Fruit fly (Drosophila melanogaster): ENCODE data around the gene CG12375.
A peak's percentile ranks its signal among the peaks of the same experiment; 100 is the strongest.

Gene CG12375

DNA sequence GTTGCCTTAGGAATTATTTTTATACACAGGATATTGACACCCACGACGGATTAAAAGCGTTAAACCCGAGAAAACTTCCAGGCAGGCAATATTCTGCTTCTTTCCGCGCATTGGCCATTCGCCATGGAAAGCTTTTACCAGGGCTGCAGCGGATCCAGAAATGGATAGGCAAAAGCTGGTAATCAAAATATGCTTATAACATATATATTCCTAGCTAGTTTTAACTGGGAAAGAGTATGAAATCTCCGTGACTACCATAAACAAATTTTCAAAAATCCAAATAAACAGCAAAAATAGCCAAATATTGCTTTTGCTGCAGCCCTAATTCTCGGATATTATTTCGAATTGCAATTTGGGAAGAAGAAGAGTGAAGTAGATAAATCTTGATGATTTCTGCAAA, 32.8 kb upstream of the CG12375 start, which contains the start of the genes PAPLA1 and Rbsn-5 (continued):
- TF ChIP-seq dpn (GFP tag; optimal IDR thresholded peaks at IDR 0.05) = peak; percentile 97
- peak; percentile 88 for TF ChIP-seq fd3F (GFP tag; optimal IDR thresholded peaks at IDR 0.05)
- TF ChIP-seq Deaf1 (tag; optimal IDR thresholded peaks at IDR 0.05) = peak; percentile 63
- TF ChIP-seq bowl (GFP tag; IDR thresholded peaks at IDR 0.05) = peak; percentile 69
- peak; percentile 91 for TF ChIP-seq CG18476 (GFP tag; optimal IDR thresholded peaks at IDR 0.05)
- TF ChIP-seq CG6689 (GFP tag; IDR thresholded peaks at IDR 0.05) = peak; percentile 93
- TF ChIP-seq gcm (GFP tag; optimal IDR thresholded peaks at IDR 0.05) = peak; percentile 84
- peak; percentile 84 for TF ChIP-seq croc (GFP tag; conservative IDR thresholded peaks at IDR 0.05)
- TF ChIP-seq CG16813 (GFP tag; IDR thresholded peaks at IDR 0.05; ENCODE audit: partially characterized antibody) = no peak
- TF ChIP-seq CG8388 (GFP tag; optimal IDR thresholded peaks at IDR 0.05) = peak; percentile 90
- peak; percentile 97 for TF ChIP-seq pum (GFP tag; optimal IDR thresholded peaks at IDR 0.05)
- TF ChIP-seq gce (GFP tag; IDR thresholded peaks at IDR 0.05) = peak; percentile 74; the same call in 2 of the 3 replicates
- peak; percentile 96 for TF ChIP-seq shn (GFP tag; optimal IDR thresholded peaks at IDR 0.05)
- peak; percentile 97 for TF ChIP-seq gro (GFP tag; optimal IDR thresholded peaks at IDR 0.05)
- peak; percentile 92 for TF ChIP-seq cato (GFP tag; optimal IDR thresholded peaks at IDR 0.05; ENCODE audit: borderline replicate concordance)
- peak; percentile 84 for TF ChIP-seq Optix (GFP tag; IDR thresholded peaks at IDR 0.05)
- peak; percentile 95 for TF ChIP-seq CG9932 (GFP tag; IDR thresholded peaks at IDR 0.05)
- TF ChIP-seq CG3726 (GFP tag; IDR thresholded peaks at IDR 0.05) = peak; percentile 88
- peak; percentile 81 for TF ChIP-seq trh (GFP tag; optimal IDR thresholded peaks at IDR 0.05)
- TF ChIP-seq CG18764 (GFP tag; optimal IDR thresholded peaks at IDR 0.05) = peak; percentile 91
- TF ChIP-seq CG4730 (GFP tag; IDR thresholded peaks at IDR 0.05) = peak; percentile 88
- peak; percentile 97 for TF ChIP-seq slbo (GFP tag; IDR thresholded peaks at IDR 0.05)
- TF ChIP-seq z (GFP tag; IDR thresholded peaks at IDR 0.05) = peak; percentile 50; the same call in 1 of the 3 replicates
- TF ChIP-seq Abd-B (GFP tag; optimal IDR thresholded peaks at IDR 0.05) = peak; percentile 96
- no peak for TF ChIP-seq hkb (optimal IDR thresholded peaks at IDR 0.05)
- TF ChIP-seq hkb (GFP tag; IDR thresholded peaks at IDR 0.05) = peak; percentile 90
- no peak for TF ChIP-seq fru (optimal IDR thresholded peaks at IDR 0.05)
- TF ChIP-seq NK7.1 (GFP tag; optimal IDR thresholded peaks at IDR 0.05) = peak; percentile 77
- peak; percentile 80 for TF ChIP-seq en (GFP tag; optimal IDR thresholded peaks at IDR 0.05)
- TF ChIP-seq her (GFP tag; optimal IDR thresholded peaks at IDR 0.05) = peak; percentile 92
- TF ChIP-seq Sox102F (GFP tag; optimal IDR thresholded peaks at IDR 0.05) = peak; percentile 95
- peak; percentile 91 for TF ChIP-seq Gug (GFP tag; IDR thresholded peaks at IDR 0.05)
- TF ChIP-seq CG14014 (GFP tag; IDR thresholded peaks at IDR 0.05) = peak; percentile 93
- peak; percentile 92 for TF ChIP-seq slp2 (GFP tag; optimal IDR thresholded peaks at IDR 0.05)
- TF ChIP-seq corto (GFP tag; optimal IDR thresholded peaks at IDR 0.05) = peak; percentile 83
- TF ChIP-seq CG10431 (GFP tag; optimal IDR thresholded peaks at IDR 0.05) = peak; percentile 69
- no peak for TF ChIP-seq HLHmδ (GFP tag; optimal IDR thresholded peaks at IDR 0.05)
- no peak for TF ChIP-seq Trl (optimal IDR thresholded peaks at IDR 0.05)
- peak; percentile 97 for TF ChIP-seq Trl (GFP tag; optimal IDR thresholded peaks at IDR 0.05)
- TF ChIP-seq CG6854 (GFP tag; optimal IDR thresholded peaks at IDR 0.05) = peak; percentile 77
- peak; percentile 76 for TF ChIP-seq CG1024 (GFP tag; IDR thresholded peaks at IDR 0.05)
- peak; percentile 79 for TF ChIP-seq CG6175 (GFP tag; IDR thresholded peaks at IDR 0.05)
- 0 out of 2 replicates have a peak, but pooled peaks have one; percentile 28 for TF ChIP-seq Dref (GFP tag; IDR thresholded peaks at IDR 0.05)
- TF ChIP-seq sisA (GFP tag; IDR thresholded peaks at IDR 0.05) = peak; percentile 96
- TF ChIP-seq Antp (GFP tag; optimal IDR thresholded peaks at IDR 0.05) = peak; percentile 95
- peak; percentile 93 for TF ChIP-seq Aef1 (GFP tag; IDR thresholded peaks at IDR 0.05)
- peak; percentile 64 for TF ChIP-seq CG4707 (GFP tag; optimal IDR thresholded peaks at IDR 0.05)
- TF ChIP-seq E2f2 (GFP tag; IDR thresholded peaks at IDR 0.05) = peak; percentile 72
- TF ChIP-seq NC2β (GFP tag; optimal IDR thresholded peaks at IDR 0.05) = peak; percentile 94
- TF ChIP-seq Dbx (GFP tag; IDR thresholded peaks at IDR 0.05) = peak; percentile 92
- TF ChIP-seq H15 (GFP tag; IDR thresholded peaks at IDR 0.05) = peak; percentile 92
- peak; percentile 63 for TF ChIP-seq Jarid2 (GFP tag; optimal IDR thresholded peaks at IDR 0.05)
- no peak; the same call in none of the 2 replicates for TF ChIP-seq CG43689 (GFP tag; IDR thresholded peaks at IDR 0.05)
